Fruit fly (Drosophila melanogaster) whole organism, embryonic: ENCODE measurements around the gene E23.

Experiments used
- CG10267 ChIP-seq: fragments of 200-800 bp; sonication (Bioruptor generic); optimal IDR thresholded peaks from 2 replicates; lab custom pipeline; 2018; ENCODE audit warnings: missing biosample characterization, mild to moderate bottlenecking, missing genetic modification characterization, moderate library complexity
- CG11093 ChIP-seq: fragments of 200-800 bp; sonication (Bioruptor generic); IDR thresholded peaks from 3 replicates; pipeline ENCODE4 v1.3.6; 2022; ENCODE audit warnings: missing biosample characterization, missing genetic modification characterization
- CG11696 ChIP-seq: fragments of 200-800 bp; sonication (Bioruptor generic); IDR thresholded peaks from 2 replicates; pipeline ENCODE4 v1.3.6; 2022; ENCODE audit warnings: missing biosample characterization, missing genetic modification characterization
- CG11723 ChIP-seq: fragments of 200-800 bp; sonication (Bioruptor generic); optimal IDR thresholded peaks from 2 replicates; lab custom pipeline; 2017; ENCODE audit warnings: missing biosample characterization, mild to moderate bottlenecking, missing genetic modification characterization
- CG12236 ChIP-seq: fragments of 200-800 bp; sonication (Bioruptor generic); optimal IDR thresholded peaks from 2 replicates; lab custom pipeline; 2016; ENCODE audit warnings: missing biosample characterization, missing genetic modification characterization
- CG15073 ChIP-seq: fragments of 200-800 bp; sonication (Bioruptor generic); optimal IDR thresholded peaks from 2 replicates; lab custom pipeline; 2016; ENCODE audit warnings: missing biosample characterization, missing genetic modification characterization
- CG15514 ChIP-seq: fragments of 200-800 bp; sonication (Bioruptor generic); optimal IDR thresholded peaks from 3 replicates; lab custom pipeline; 2017; ENCODE audit warnings: missing biosample characterization, missing genetic modification characterization, mild to moderate bottlenecking, moderate library complexity, missing genetic modification reagents
- CG16779 ChIP-seq: fragments of 200-800 bp; sonication (Bioruptor generic); IDR thresholded peaks from 2 replicates; pipeline ENCODE4 v1.3.6; 2022; ENCODE audit warnings: missing biosample characterization, missing genetic modification characterization
- CG16863 ChIP-seq: fragments of 200-800 bp; sonication (Bioruptor generic); optimal IDR thresholded peaks from 3 replicates; lab custom pipeline; 2016; ENCODE audit warnings: missing biosample characterization, missing genetic modification characterization
- CG17186 ChIP-seq: fragments of 200-800 bp; sonication (Bioruptor generic); optimal IDR thresholded peaks from 3 replicates; lab custom pipeline; 2017; ENCODE audit warnings: missing biosample characterization, missing genetic modification reagents, missing genetic modification characterization
- CG17328 ChIP-seq: fragments of 200-800 bp; sonication (Bioruptor generic); IDR thresholded peaks from 2 replicates; pipeline ENCODE4 v1.3.6; 2022; ENCODE audit warnings: missing biosample characterization, missing genetic modification characterization
- CG32767 ChIP-seq: fragments of 200-800 bp; sonication (Bioruptor generic); IDR thresholded peaks from 2 replicates; pipeline ENCODE4 v1.3.6; 2022; ENCODE audit warnings: missing biosample characterization, missing genetic modification characterization
- CG34376 ChIP-seq: fragments of 200-800 bp; sonication (Bioruptor generic); optimal IDR thresholded peaks from 2 replicates; lab custom pipeline; 2018; ENCODE audit warnings: missing biosample characterization, mild to moderate bottlenecking, missing genetic modification characterization
- CG4282 ChIP-seq: fragments of 200-800 bp; sonication (Bioruptor generic); optimal IDR thresholded peaks from 2 replicates; lab custom pipeline; 2016; ENCODE audit warnings: missing biosample characterization, missing genetic modification characterization
- CG6175 ChIP-seq: fragments of 200-800 bp; sonication (Bioruptor generic); IDR thresholded peaks from 3 replicates; pipeline ENCODE4 v1.3.6; 2022; ENCODE audit warnings: missing biosample characterization, missing genetic modification characterization
- CG7372 ChIP-seq: fragments of 200-800 bp; sonication (Bioruptor generic); IDR thresholded peaks from 2 replicates; pipeline ENCODE4 v1.3.6; 2022; ENCODE audit warnings: missing biosample characterization, missing genetic modification characterization
- CG8359 ChIP-seq: fragments of 200-800 bp; sonication (Bioruptor generic); optimal IDR thresholded peaks from 2 replicates; lab custom pipeline; 2017; ENCODE audit warnings: missing biosample characterization, mild to moderate bottlenecking, missing genetic modification characterization, borderline replicate concordance
- CG9215 ChIP-seq: fragments of 200-800 bp; sonication (Bioruptor generic); IDR thresholded peaks from 2 replicates; pipeline ENCODE4 v1.3.6; 2022; ENCODE audit warnings: missing biosample characterization, missing genetic modification characterization
- D19B ChIP-seq: fragments of 200-800 bp; sonication (Bioruptor generic); optimal IDR thresholded peaks from 2 replicates; lab custom pipeline; 2017; ENCODE audit warnings: missing biosample characterization, mild to moderate bottlenecking, missing genetic modification characterization
- Dip2 ChIP-seq: fragments of 200-800 bp; sonication (Bioruptor generic); IDR thresholded peaks from 2 replicates; pipeline ENCODE4 v1.3.6; 2022; ENCODE audit warnings: missing biosample characterization, missing genetic modification characterization
- Dip3 ChIP-seq: fragments of 200-800 bp; sonication (Bioruptor generic); optimal IDR thresholded peaks from 3 replicates; lab custom pipeline; 2016; ENCODE audit warnings: missing biosample characterization, missing genetic modification characterization
- GATAe ChIP-seq: fragments of 200-800 bp; sonication (Bioruptor generic); conservative IDR thresholded peaks from 2 replicates; pipeline ENCODE4 v1.3.6; 2022; ENCODE audit warnings: missing biosample characterization, missing genetic modification characterization
- H2.0 ChIP-seq: fragments of 200-800 bp; sonication (Bioruptor generic); IDR thresholded peaks from 2 replicates; pipeline ENCODE4 v1.3.6; 2022; ENCODE audit warnings: missing biosample characterization, missing genetic modification characterization
- HLH4C ChIP-seq: fragments of 200-800 bp; sonication (Bioruptor generic); IDR thresholded peaks from 3 replicates; pipeline ENCODE4 v1.3.6; 2022; ENCODE audit warnings: missing biosample characterization, missing genetic modification characterization; ENCODE audit not compliant: partially characterized antibody
- Hey ChIP-seq: fragments of 200-800 bp; sonication (Bioruptor generic); optimal IDR thresholded peaks from 3 replicates; lab custom pipeline; 2018; ENCODE audit warnings: missing biosample characterization, mild to moderate bottlenecking, missing genetic modification characterization
- Lim3 ChIP-seq: fragments of 200-800 bp; sonication (Bioruptor generic); IDR thresholded peaks from 2 replicates; pipeline ENCODE4 v1.3.6; 2022; ENCODE audit warnings: missing biosample characterization, missing genetic modification characterization
- Max ChIP-seq: fragments of 200-800 bp; sonication (Bioruptor generic); optimal IDR thresholded peaks from 2 replicates; lab custom pipeline; 2016; ENCODE audit warnings: missing biosample characterization, mild to moderate bottlenecking, missing genetic modification characterization
- Med ChIP-seq: fragments of 200-800 bp; sonication (Bioruptor generic); peaks from one replicate; lab custom pipeline; 2016; ENCODE audit warnings: missing biosample characterization, missing genetic modification characterization, mild to moderate bottlenecking, inconsistent platforms, moderate library complexity
- Rx ChIP-seq: fragments of 200-800 bp; sonication (Bioruptor generic); IDR thresholded peaks from 2 replicates; pipeline ENCODE4 v1.3.6; 2022; ENCODE audit warnings: missing biosample characterization, missing genetic modification characterization
- Scr ChIP-seq: fragments of 200-800 bp; sonication (Bioruptor generic); IDR thresholded peaks from 2 replicates; pipeline ENCODE4 v1.3.6; 2022; ENCODE audit warnings: missing biosample characterization, missing genetic modification characterization; ENCODE audit not compliant: partially characterized antibody
- Trl ChIP-seq, 3 experiments: fragments of >200 bp in 2 of 3; fragments of 200-800 bp in 1 of 3; sonication (Bioruptor generic) in 1 of 3; optimal IDR thresholded peaks; 2 replicates in 1 of 3; 3 replicates in 2 of 3; lab custom pipeline; 2016 to 2017; ENCODE audit warnings: missing biosample characterization in 1 of 3, missing genetic modification characterization in 1 of 3
- Xbp1 ChIP-seq: fragments of 200-800 bp; sonication (Bioruptor generic); optimal IDR thresholded peaks from 3 replicates; lab custom pipeline; 2016; ENCODE audit warnings: missing biosample characterization, mild to moderate bottlenecking, missing genetic modification characterization
- aop ChIP-seq: fragments of 200-800 bp; sonication (Bioruptor generic); IDR thresholded peaks from 2 replicates; pipeline ENCODE4 v1.3.6; 2022; ENCODE audit warnings: missing biosample characterization, missing genetic modification characterization
- ara ChIP-seq: fragments of 200-800 bp; sonication (Bioruptor generic); IDR thresholded peaks from 2 replicates; pipeline ENCODE4 v1.3.6; 2022; ENCODE audit warnings: missing biosample characterization, missing genetic modification characterization
- crol ChIP-seq: fragments of 200-800 bp; sonication (Bioruptor generic); IDR thresholded peaks from 2 replicates; pipeline ENCODE4 v1.3.6; 2022; ENCODE audit warnings: missing biosample characterization, missing genetic modification characterization
- disco-r ChIP-seq: fragments of 200-800 bp; sonication (Bioruptor generic); optimal IDR thresholded peaks from 2 replicates; lab custom pipeline; 2016; ENCODE audit warnings: missing biosample characterization, missing genetic modification characterization
- exex ChIP-seq: fragments of 200-800 bp; sonication (Bioruptor generic); optimal IDR thresholded peaks from 4 replicates; lab custom pipeline; 2018; ENCODE audit warnings: missing biosample characterization, mild to moderate bottlenecking, missing genetic modification characterization, moderate library complexity
- fu2 ChIP-seq: fragments of 200-800 bp; sonication (Bioruptor generic); optimal IDR thresholded peaks from 2 replicates; lab custom pipeline; 2016; ENCODE audit warnings: missing biosample characterization, missing genetic modification characterization
- gfzf ChIP-seq: fragments of 200-800 bp; sonication (Bioruptor generic); optimal IDR thresholded peaks from 2 replicates; lab custom pipeline; 2016; ENCODE audit warnings: missing biosample characterization, mild to moderate bottlenecking, missing genetic modification characterization, moderate library complexity
- grn ChIP-seq: fragments of 200-800 bp; sonication (Bioruptor generic); optimal IDR thresholded peaks from 3 replicates; lab custom pipeline; 2017; ENCODE audit warnings: missing biosample characterization, missing genetic modification characterization
- gro ChIP-seq: fragments of 200-800 bp; sonication (Bioruptor generic); optimal IDR thresholded peaks from 2 replicates; lab custom pipeline; 2016; ENCODE audit warnings: missing biosample characterization, missing genetic modification characterization
- sd ChIP-seq: fragments of 200-800 bp; sonication (Bioruptor generic); optimal IDR thresholded peaks from 3 replicates; lab custom pipeline; 2018; ENCODE audit warnings: missing biosample characterization, mild to moderate bottlenecking, missing genetic modification characterization, moderate library complexity
- sens ChIP-seq: fragments of 200-800 bp; sonication (Bioruptor generic); peaks from one replicate; lab custom pipeline; 2016; ENCODE audit warnings: missing biosample characterization, missing genetic modification characterization
- shn ChIP-seq: fragments of 200-800 bp; sonication (Bioruptor generic); optimal IDR thresholded peaks from 3 replicates; lab custom pipeline; 2016; ENCODE audit warnings: missing biosample characterization, missing genetic modification characterization
- slou ChIP-seq: fragments of 200-800 bp; sonication (Bioruptor generic); optimal IDR thresholded peaks from 3 replicates; lab custom pipeline; 2016; ENCODE audit warnings: missing biosample characterization, missing genetic modification characterization
- sr ChIP-seq: fragments of 200-800 bp; sonication (Bioruptor generic); IDR thresholded peaks from 3 replicates; pipeline ENCODE4 v1.3.6; 2022; ENCODE audit warnings: missing biosample characterization, missing genetic modification characterization
- sug ChIP-seq: fragments of 200-800 bp; optimal IDR thresholded peaks from 2 replicates; lab custom pipeline; 2019; ENCODE audit warnings: missing biosample characterization, mild to moderate bottlenecking, missing genetic modification characterization, moderate library complexity
- vnd ChIP-seq: fragments of 200-800 bp; sonication (Bioruptor generic); IDR thresholded peaks from 3 replicates; pipeline ENCODE4 v1.3.6; 2022; ENCODE audit warnings: missing biosample characterization, missing genetic modification characterization; ENCODE audit not compliant: partially characterized antibody

The E23 gene

dm6 chr2L:3307189-3307588 is 47.4 kb downstream of the E23 start:
- TF ChIP-seq Dip2, result no peak
- TF ChIP-seq GATAe (GFP tag; lab: Robert Waterston, UW), result peak; percentile 72
- no peak for TF ChIP-seq CG17328 (GFP tag; lab: Robert Waterston, UW)
- TF ChIP-seq Max, result no peak
- no peak for TF ChIP-seq H2.0 (GFP tag; lab: Robert Waterston, UW)
- no peak for TF ChIP-seq CG32767 (GFP tag; lab: Robert Waterston, UW)
- TF ChIP-seq grn (GFP tag; lab: Kevin White, UChicago), result peak; percentile 50
- TF ChIP-seq slou (GFP tag; lab: Kevin White, UChicago), result no peak
- peak; percentile 79 for TF ChIP-seq Hey (tag; lab: Kevin White, UChicago)
- no peak for TF ChIP-seq gfzf (GFP tag; lab: Kevin White, UChicago)
- TF ChIP-seq, all 482 proteins: peak for 3

DNA sequence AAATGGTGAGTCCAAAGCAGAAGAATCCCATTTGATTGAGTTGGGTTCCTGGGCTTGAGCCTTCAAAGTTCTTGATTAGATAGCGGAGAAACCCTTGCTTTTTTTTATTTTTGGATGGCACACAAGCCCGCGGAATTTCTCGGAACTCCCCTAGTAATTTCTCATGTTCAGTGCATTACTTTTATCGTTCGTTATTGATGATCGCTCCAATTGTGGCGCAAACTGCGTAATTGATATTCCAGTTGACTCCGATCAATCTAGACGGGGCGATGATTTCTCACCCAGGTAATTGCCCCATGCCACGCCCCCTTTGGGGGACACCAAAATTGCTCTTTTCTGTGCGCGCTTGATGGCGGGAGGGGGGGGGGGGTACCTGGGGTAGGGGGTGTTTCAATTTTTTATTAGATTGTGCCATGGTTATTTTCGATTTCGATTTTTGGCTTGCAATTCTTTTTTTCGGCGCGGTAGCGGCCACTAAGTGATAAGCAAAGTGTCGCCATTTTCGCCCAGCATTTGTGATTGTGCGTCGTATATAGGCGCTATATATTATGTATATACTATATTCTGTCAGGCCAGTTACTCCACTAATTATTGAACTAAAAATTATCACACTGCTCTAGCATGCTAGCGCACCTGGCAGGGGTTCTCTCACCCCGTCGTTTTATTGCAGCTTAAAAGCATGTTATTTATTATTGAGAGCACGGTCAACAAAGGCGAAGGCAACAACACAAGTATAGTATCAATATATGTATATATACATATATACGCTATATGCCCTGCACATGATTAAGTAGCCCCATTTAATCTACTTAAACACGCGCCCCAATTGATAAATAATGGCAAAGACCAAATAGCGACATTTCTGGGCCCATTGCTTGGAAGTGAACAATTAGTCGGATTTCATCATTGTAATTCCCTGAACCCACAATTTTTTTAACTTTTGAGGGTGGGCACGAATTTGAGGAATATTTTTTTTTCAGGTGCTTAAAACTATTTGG is 49.5 kb downstream of the E23 start:
- no peak for TF ChIP-seq CG4282 (GFP tag; lab: Kevin White, UChicago)
- TF ChIP-seq CG9215 (GFP tag; lab: Robert Waterston, UW), result no peak
- TF ChIP-seq CG11093, result no peak
- peak; percentile 69 for TF ChIP-seq sug (tag; lab: Kevin White, UChicago)
- no peak for TF ChIP-seq CG8359 (GFP tag; lab: Kevin White, UChicago)
- TF ChIP-seq Dip3 (GFP tag; lab: Kevin White, UChicago), result no peak
- TF ChIP-seq sr (GFP tag; lab: Robert Waterston, UW), result no peak
- TF ChIP-seq D19B (GFP tag; lab: Kevin White, UChicago), result no peak
- TF ChIP-seq Rx (GFP tag; lab: Robert Waterston, UW), result no peak
- no peak for TF ChIP-seq CG7372
- TF ChIP-seq Trl (optimal IDR thresholded peaks at IDR 0.05; lab: Kevin White, UChicago), result no peak
- TF ChIP-seq Trl (GFP tag; optimal IDR thresholded peaks at IDR 0.05; lab: Kevin White, UChicago), result no peak
- no peak for TF ChIP-seq ara (GFP tag; lab: Robert Waterston, UW)
- TF ChIP-seq crol, result peak; percentile 75
- TF ChIP-seq disco-r (GFP tag; lab: Kevin White, UChicago), result no peak
- TF ChIP-seq Scr (GFP tag; lab: Robert Waterston, UW), result no peak
- peak; percentile 42 for TF ChIP-seq sens (GFP tag; lab: Kevin White, UChicago)
- TF ChIP-seq CG12236 (GFP tag; lab: Kevin White, UChicago), result no peak
- peak; percentile 33 for TF ChIP-seq Med (GFP tag; lab: Kevin White, UChicago)
- no peak for TF ChIP-seq Hey (tag; lab: Kevin White, UChicago)
- no peak for TF ChIP-seq aop (GFP tag; lab: Robert Waterston, UW)
- no peak for TF ChIP-seq CG15514 (GFP tag; lab: Kevin White, UChicago)
- no peak for TF ChIP-seq CG17186 (GFP tag; lab: Kevin White, UChicago)
- TF ChIP-seq fu2 (GFP tag; lab: Kevin White, UChicago), result no peak
- 0 out of 3 replicates have a peak, but pooled peaks have one; percentile 9 for TF ChIP-seq HLH4C (GFP tag; lab: Robert Waterston, UW)
- no peak for TF ChIP-seq CG10267 (tag; lab: Kevin White, UChicago)
- peak; percentile 34 for TF ChIP-seq CG34376 (GFP tag; lab: Kevin White, UChicago)
- peak; percentile 20; the same call in 1 of the 2 replicates for TF ChIP-seq CG11696 (GFP tag; lab: Robert Waterston, UW)
- TF ChIP-seq gro (GFP tag; lab: Kevin White, UChicago), result no peak
- TF ChIP-seq Lim3 (GFP tag; lab: Robert Waterston, UW), result no peak
- no peak for TF ChIP-seq CG11723 (GFP tag; lab: Kevin White, UChicago)
- no peak for TF ChIP-seq vnd (GFP tag; lab: Robert Waterston, UW)
- no peak for TF ChIP-seq Xbp1 (GFP tag; lab: Kevin White, UChicago)
- TF ChIP-seq CG16863 (GFP tag; lab: Kevin White, UChicago), result no peak
- no peak for TF ChIP-seq sd (tag; lab: Kevin White, UChicago)
- peak; percentile 88 for TF ChIP-seq exex (tag; lab: Kevin White, UChicago)
- TF ChIP-seq CG16779 (GFP tag; lab: Robert Waterston, UW), result no peak
- no peak for TF ChIP-seq CG6175 (GFP tag; lab: Robert Waterston, UW)
- TF ChIP-seq CG15073, result no peak
- TF ChIP-seq shn (GFP tag; lab: Kevin White, UChicago), result no peak
